Fruit fly (Drosophila melanogaster): Measurements from ENCODE around the gene MED30.

The MED30 gene

DNA sequence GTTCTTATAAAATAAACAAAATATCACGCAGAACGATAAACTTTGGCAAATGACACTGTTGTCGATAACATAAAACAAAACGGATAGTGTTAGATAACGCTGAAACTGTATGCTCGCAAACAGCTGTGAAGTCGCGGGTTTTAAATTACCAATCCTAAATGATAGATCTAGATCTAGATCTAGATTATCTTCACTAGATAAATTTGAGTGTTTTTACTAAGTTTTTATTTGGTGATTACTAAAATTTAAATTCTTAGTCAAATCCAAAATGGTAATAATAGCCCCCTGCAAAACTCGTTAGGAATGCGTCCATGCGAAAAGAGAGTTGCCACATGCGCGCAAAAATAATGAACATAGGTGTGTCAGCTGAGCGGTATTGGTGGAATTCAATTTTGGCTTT lies at the start of gene MED30, which contains the start of gene Rev1 (continued):
- peak; percentile 80 for TF ChIP-seq gce (GFP tag; IDR thresholded peaks at IDR 0.05)
- TF ChIP-seq Dfd (GFP tag; optimal IDR thresholded peaks at IDR 0.05) = no peak
- TF ChIP-seq CG1529 (GFP tag; optimal IDR thresholded peaks at IDR 0.05) = peak; percentile 84
- peak; percentile 66 for TF ChIP-seq croc (GFP tag; conservative IDR thresholded peaks at IDR 0.05)
- TF ChIP-seq CG17568 (GFP tag; optimal IDR thresholded peaks at IDR 0.05) = no peak
- TF ChIP-seq Blimp-1 (GFP tag; optimal IDR thresholded peaks at IDR 0.05) = peak; percentile 87
- peak; percentile 74 for TF ChIP-seq twi (tag; optimal IDR thresholded peaks at IDR 0.05)
- peak; percentile 96 for TF ChIP-seq maf-S (GFP tag; optimal IDR thresholded peaks at IDR 0.05)
- peak; percentile 82 for TF ChIP-seq CG3838 (GFP tag; optimal IDR thresholded peaks at IDR 0.05)
- TF ChIP-seq psq (GFP tag; optimal IDR thresholded peaks at IDR 0.05) = peak; percentile 82
- TF ChIP-seq CG15696 (tag; optimal IDR thresholded peaks at IDR 0.05) = peak; percentile 84
- peak; percentile 92 for TF ChIP-seq CG11504 (tag; optimal IDR thresholded peaks at IDR 0.05)
- TF ChIP-seq CG13123 (GFP tag; optimal IDR thresholded peaks at IDR 0.05) = peak; percentile 91
- TF ChIP-seq slbo (GFP tag; IDR thresholded peaks at IDR 0.05) = peak; percentile 97
- peak; percentile 73 for TF ChIP-seq Adf1 (GFP tag; IDR thresholded peaks at IDR 0.05)
- TF ChIP-seq ERR (GFP tag; optimal IDR thresholded peaks at IDR 0.05) = peak; percentile 94
- peak; percentile 72; the same call in 1 of the 2 replicates for TF ChIP-seq dati (GFP tag; IDR thresholded peaks at IDR 0.05)
- TF ChIP-seq CG7928 (GFP tag; optimal IDR thresholded peaks at IDR 0.05) = peak; percentile 75
- TF ChIP-seq D19A (tag; optimal IDR thresholded peaks at IDR 0.05) = peak; percentile 79
- TF ChIP-seq Hand (GFP tag; optimal IDR thresholded peaks at IDR 0.05) = peak; percentile 78
- peak; percentile 93 for TF ChIP-seq CG1792 (GFP tag; optimal IDR thresholded peaks at IDR 0.05)
- peak; percentile 86 for TF ChIP-seq CG9727 (GFP tag; optimal IDR thresholded peaks at IDR 0.05)
- no peak for TF ChIP-seq prd (optimal IDR thresholded peaks at IDR 0.05)
- peak; percentile 91 for TF ChIP-seq prd (GFP tag; IDR thresholded peaks at IDR 0.05)
- peak; percentile 86 for TF ChIP-seq p53 (GFP tag; optimal IDR thresholded peaks at IDR 0.05)
- peak; percentile 93 for TF ChIP-seq CG8924 (tag; optimal IDR thresholded peaks at IDR 0.05)
- peak; percentile 92 for TF ChIP-seq stwl (tag; optimal IDR thresholded peaks at IDR 0.05)
- TF ChIP-seq CG16863 (GFP tag; optimal IDR thresholded peaks at IDR 0.05) = peak; percentile 95
- TF ChIP-seq NFAT (GFP tag; IDR thresholded peaks at IDR 0.05) = peak; percentile 96
- TF ChIP-seq CG10321 (GFP tag; IDR thresholded peaks at IDR 0.05) = peak; percentile 70
- TF ChIP-seq B-H1 (GFP tag; IDR thresholded peaks at IDR 0.05) = peak; percentile 85
- peak; percentile 91 for TF ChIP-seq Atf6 (GFP tag; IDR thresholded peaks at IDR 0.05)
- no peak for TF ChIP-seq B-H2 (GFP tag; optimal IDR thresholded peaks at IDR 0.05)
- TF ChIP-seq CG11723 (GFP tag; optimal IDR thresholded peaks at IDR 0.05) = peak; percentile 88
- TF ChIP-seq peb (GFP tag; IDR thresholded peaks at IDR 0.05) = peak; percentile 73
- peak; percentile 86 for TF ChIP-seq ttk (GFP tag; IDR thresholded peaks at IDR 0.05)
- TF ChIP-seq fru (optimal IDR thresholded peaks at IDR 0.05) = no peak
- peak; percentile 95 for TF ChIP-seq Dad (GFP tag; optimal IDR thresholded peaks at IDR 0.05)
- peak; percentile 88 for TF ChIP-seq da (GFP tag; optimal IDR thresholded peaks at IDR 0.05)
- TF ChIP-seq nerfin-1 (tag; optimal IDR thresholded peaks at IDR 0.05) = peak; percentile 89
- TF ChIP-seq CG10209 (GFP tag; optimal IDR thresholded peaks at IDR 0.05) = peak; percentile 92
- peak; percentile 89 for TF ChIP-seq cato (GFP tag; optimal IDR thresholded peaks at IDR 0.05; ENCODE audit: borderline replicate concordance)
- peak; percentile 13; the same call in 1 of the 2 replicates for TF ChIP-seq Gsc (GFP tag; IDR thresholded peaks at IDR 0.05)
- peak; percentile 89 for TF ChIP-seq CG7556 (GFP tag; optimal IDR thresholded peaks at IDR 0.05)
- peak; percentile 95 for TF ChIP-seq CG32532 (GFP tag; IDR thresholded peaks at IDR 0.05)
- peak; percentile 92 for TF ChIP-seq CG7839 (tag; optimal IDR thresholded peaks at IDR 0.05)
- peak; percentile 91 for TF ChIP-seq CG4424 (GFP tag; optimal IDR thresholded peaks at IDR 0.05)
- peak; percentile 75 for TF ChIP-seq CG13287 (GFP tag; IDR thresholded peaks at IDR 0.05; ENCODE audit: partially characterized antibody)
- peak; percentile 92 for TF ChIP-seq CG17359 (tag; optimal IDR thresholded peaks at IDR 0.05)
- TF ChIP-seq ci (GFP tag; IDR thresholded peaks at IDR 0.05) = peak; percentile 95
- TF ChIP-seq CG14860 (GFP tag; IDR thresholded peaks at IDR 0.05; ENCODE audit: partially characterized antibody) = no peak
- peak; percentile 93 for TF ChIP-seq Meics (GFP tag; optimal IDR thresholded peaks at IDR 0.05)

Measured in whole organism, embryonic.